Worm (Caenorhabditis elegans) whole organism, L4 larva: Measurements from ENCODE around the gene sra-31.
A peak's percentile ranks its signal among the peaks of the same experiment; 100 is the strongest.

Source experiments
- F10B5.3 ChIP-seq: sonication (generic microtip); optimal IDR thresholded peaks from 2 replicates; lab custom pipeline; 2016; ENCODE audit warnings: mild to moderate bottlenecking, missing genetic modification characterization, missing compliant biosample characterization
- F37D6.2 ChIP-seq: sonication (generic microtip); optimal IDR thresholded peaks from 2 replicates; lab custom pipeline; 2016; ENCODE audit warnings: mild to moderate bottlenecking, missing genetic modification characterization, missing compliant biosample characterization
- F44E2.7 ChIP-seq: fragments of 200-800 bp; sonication (Bioruptor generic); IDR thresholded peaks from 2 replicates; pipeline ENCODE4 v2.1.2; 2022; ENCODE audit warnings: missing genetic modification characterization, missing compliant biosample characterization
- T20F7.1 ChIP-seq: fragments of 200-800 bp; sonication (Bioruptor generic); optimal IDR thresholded peaks from 2 replicates; lab custom pipeline; 2018; ENCODE audit warnings: mild to moderate bottlenecking, missing genetic modification characterization, missing compliant biosample characterization
- T26A8.4 ChIP-seq: fragments of 200-800 bp; sonication (Bioruptor generic); IDR thresholded peaks from 2 replicates; pipeline ENCODE4 v1.3.6; 2022; ENCODE audit warnings: missing genetic modification characterization, missing compliant biosample characterization
- Y48G9A.11 ChIP-seq: fragments of 200-800 bp; sonication (Bioruptor generic); IDR thresholded peaks from 2 replicates; pipeline ENCODE4 v1.3.6; 2022; ENCODE audit warnings: missing genetic modification reagents, missing genetic modification characterization, missing compliant biosample characterization
- ZK337.2 ChIP-seq: fragments of 200-800 bp; sonication (Bioruptor generic); IDR thresholded peaks from 2 replicates; pipeline ENCODE4 v1.3.6; 2022; ENCODE audit warnings: missing genetic modification reagents, missing genetic modification characterization, missing compliant biosample characterization
- aha-1 ChIP-seq: fragments of 150-350 bp; peaks from one replicate; lab custom pipeline; 2014; ENCODE audit warnings: missing biosample characterization, missing genetic modification characterization
- ceh-28 ChIP-seq: fragments of 150-350 bp; optimal IDR thresholded peaks from 2 replicates; lab custom pipeline; 2014; ENCODE audit warnings: missing biosample characterization, missing genetic modification reagents, missing genetic modification characterization
- ceh-32 ChIP-seq: sonication (generic microtip); optimal IDR thresholded peaks from 2 replicates; lab custom pipeline; 2016; ENCODE audit warnings: mild to moderate bottlenecking, missing genetic modification characterization, missing compliant biosample characterization; ENCODE audit not compliant: poor library complexity
- ctbp-1 ChIP-seq: fragments of 200-800 bp; sonication (Bioruptor generic); IDR thresholded peaks from 2 replicates; pipeline ENCODE4 v1.3.6; 2022; ENCODE audit warnings: missing genetic modification reagents, missing genetic modification characterization, missing compliant biosample characterization
- daf-12 ChIP-seq: fragments of 150-350 bp; optimal IDR thresholded peaks from 2 replicates; lab custom pipeline; 2014; ENCODE audit warnings: missing biosample characterization, missing genetic modification reagents, missing genetic modification characterization
- daf-8 ChIP-seq: fragments of 200-800 bp; sonication (Bioruptor generic); IDR thresholded peaks from 2 replicates; pipeline ENCODE4 v1.3.6; 2022; ENCODE audit warnings: missing genetic modification characterization, missing compliant biosample characterization
- dmd-8 ChIP-seq: fragments of 200-800 bp; sonication (Bioruptor generic); IDR thresholded peaks from 2 replicates; pipeline ENCODE4 v1.3.6; 2022; ENCODE audit warnings: missing genetic modification characterization, missing compliant biosample characterization
- dpl-1 ChIP-seq: fragments of 150-350 bp; optimal IDR thresholded peaks from 2 replicates; lab custom pipeline; 2014; ENCODE audit warnings: missing biosample characterization, missing genetic modification reagents, missing genetic modification characterization
- dve-1 ChIP-seq: sonication (generic microtip); optimal IDR thresholded peaks from 2 replicates; lab custom pipeline; 2017; ENCODE audit warnings: antibody characterized with exemption, mild to moderate bottlenecking, missing genetic modification characterization, missing compliant biosample characterization; ENCODE audit not compliant: insufficient read depth
- egl-27 ChIP-seq: sonication (generic microtip); optimal IDR thresholded peaks from 3 replicates; lab custom pipeline; 2017; ENCODE audit warnings: missing biosample characterization, missing genetic modification reagents, missing genetic modification characterization
- egl-43 ChIP-seq: fragments of 200-800 bp; sonication (Bioruptor generic); IDR thresholded peaks from 2 replicates; pipeline ENCODE4 v1.3.6; 2022; ENCODE audit warnings: missing genetic modification reagents, missing genetic modification characterization, missing compliant biosample characterization
- hlh-11 ChIP-seq: fragments of 200-800 bp; sonication (Bioruptor generic); optimal IDR thresholded peaks from 2 replicates; lab custom pipeline; 2018; ENCODE audit warnings: mild to moderate bottlenecking, missing genetic modification characterization, missing compliant biosample characterization
- hmg-1.1 ChIP-seq: fragments of 200-800 bp; sonication (Bioruptor generic); IDR thresholded peaks from 2 replicates; pipeline ENCODE4 v1.3.6; 2022; ENCODE audit warnings: missing genetic modification reagents, missing genetic modification characterization, missing compliant biosample characterization
- lin-13 ChIP-seq: fragments of 150-350 bp; optimal IDR thresholded peaks from 2 replicates; lab custom pipeline; 2014; ENCODE audit warnings: missing biosample characterization, missing genetic modification reagents, missing genetic modification characterization
- lin-15B ChIP-seq: fragments of 150-350 bp; sonication (generic microtip); optimal IDR thresholded peaks from 3 replicates; lab custom pipeline; 2014; ENCODE audit warnings: missing biosample characterization, missing genetic modification characterization
- lin-38 ChIP-seq: fragments of 200-800 bp; sonication (Bioruptor generic); IDR thresholded peaks from 2 replicates; pipeline ENCODE4 v1.3.6; 2022; ENCODE audit warnings: missing genetic modification reagents, missing genetic modification characterization, missing compliant biosample characterization
- lsy-2 ChIP-seq, 2 experiments: fragments of 150-350 bp in 1 of 2; sonication (generic microtip) in 1 of 2; optimal IDR thresholded peaks; 2 replicates each; lab custom pipeline; 2014 to 2017; ENCODE audit warnings: missing biosample characterization in 2 of 2, missing genetic modification characterization in 2 of 2
- madf-5 ChIP-seq, 2 experiments: fragments of 200-800 bp; sonication (Bioruptor generic); IDR thresholded peaks; 2 replicates each; pipeline ENCODE4 v1.3.6; 2022; ENCODE audit warnings: missing compliant biosample characterization in 2 of 2, missing genetic modification characterization in 2 of 2
- mdl-1 ChIP-seq, 2 experiments: fragments of 150-350 bp in 1 of 2; sonication (generic microtip) in 1 of 2; optimal IDR thresholded peaks; 2 replicates each; lab custom pipeline; 2014 to 2017; ENCODE audit warnings: missing biosample characterization in 2 of 2, missing genetic modification characterization in 2 of 2
- mdt-29 ChIP-seq: fragments of 200-800 bp; sonication (Bioruptor generic); IDR thresholded peaks from 2 replicates; pipeline ENCODE4 v1.3.6; 2022; ENCODE audit warnings: missing genetic modification reagents, missing genetic modification characterization, missing compliant biosample characterization
- mep-1 ChIP-seq: fragments of 150-350 bp; sonication (generic microtip); optimal IDR thresholded peaks from 3 replicates; lab custom pipeline; 2014; ENCODE audit warnings: missing biosample characterization, missing genetic modification characterization
- mes-2 ChIP-seq: sonication (generic microtip); optimal IDR thresholded peaks from 2 replicates; lab custom pipeline; 2016; ENCODE audit warnings: missing genotype, mild to moderate bottlenecking, missing genetic modification characterization, missing compliant biosample characterization; ENCODE audit not compliant: poor library complexity, severe bottlenecking
- nhr-11 ChIP-seq: fragments of 150-350 bp; optimal IDR thresholded peaks from 2 replicates; lab custom pipeline; 2014; ENCODE audit warnings: missing biosample characterization, missing genetic modification characterization
- nhr-237 ChIP-seq: sonication (generic microtip); optimal IDR thresholded peaks from 2 replicates; lab custom pipeline; 2017; ENCODE audit warnings: missing biosample characterization, missing genetic modification characterization
- nhr-28 ChIP-seq: fragments of 150-350 bp; optimal IDR thresholded peaks from 2 replicates; lab custom pipeline; 2014; ENCODE audit warnings: missing biosample characterization, missing genetic modification characterization
- nhr-42 ChIP-seq: fragments of 200-800 bp; sonication (Bioruptor generic); IDR thresholded peaks from 2 replicates; pipeline ENCODE4 v1.3.6; 2022; ENCODE audit warnings: missing genetic modification characterization, missing compliant biosample characterization
- nhr-6 ChIP-seq: fragments of 150-350 bp; optimal IDR thresholded peaks from 2 replicates; lab custom pipeline; 2014; ENCODE audit warnings: missing biosample characterization, missing genetic modification characterization
- nhr-76 ChIP-seq: fragments of 150-350 bp; optimal IDR thresholded peaks from 2 replicates; lab custom pipeline; 2014; ENCODE audit warnings: missing biosample characterization, missing genetic modification characterization
- pha-4 ChIP-seq, 2 experiments: fragments of 150-350 bp in 1 of 2; fragments of 200-800 bp in 1 of 2; sonication (Bioruptor generic) in 1 of 2; IDR thresholded peaks in 1 of 2; optimal IDR thresholded peaks in 1 of 2; 2 replicates each; pipeline versions ENCODE4 v1.3.6 to Lab custom; 2014 to 2022; ENCODE audit warnings: missing genetic modification characterization in 2 of 2, missing genetic modification reagents in 2 of 2, missing biosample characterization in 1 of 2, missing compliant biosample characterization in 1 of 2
- pqm-1 ChIP-seq: sonication (generic microtip); optimal IDR thresholded peaks from 2 replicates; lab custom pipeline; 2017; ENCODE audit warnings: missing biosample characterization, missing genetic modification characterization
- rbr-2 ChIP-seq: sonication (generic microtip); optimal IDR thresholded peaks from 2 replicates; lab custom pipeline; 2016; ENCODE audit warnings: missing genotype, missing genetic modification characterization, missing compliant biosample characterization
- saeg-2 ChIP-seq: fragments of 200-800 bp; sonication (Bioruptor generic); IDR thresholded peaks from 2 replicates; pipeline ENCODE4 v1.3.6; 2022; ENCODE audit warnings: missing genetic modification reagents, missing genetic modification characterization, missing compliant biosample characterization
- skn-1 ChIP-seq: fragments of 150-350 bp; optimal IDR thresholded peaks from 2 replicates; lab custom pipeline; 2014; ENCODE audit warnings: missing biosample characterization, missing genetic modification characterization
- snpc-4 ChIP-seq: fragments of 150-350 bp; optimal IDR thresholded peaks from 2 replicates; lab custom pipeline; 2014; ENCODE audit warnings: missing biosample characterization, missing genetic modification characterization
- spr-3 ChIP-seq: fragments of 200-800 bp; sonication (Bioruptor generic); optimal IDR thresholded peaks from 2 replicates; lab custom pipeline; 2018; ENCODE audit warnings: mild to moderate bottlenecking, missing genetic modification characterization, missing compliant biosample characterization
- tag-97 ChIP-seq: fragments of 200-800 bp; sonication (Bioruptor generic); IDR thresholded peaks from 2 replicates; pipeline ENCODE4 v1.3.6; 2022; ENCODE audit warnings: missing genetic modification characterization, missing compliant biosample characterization
- tra-1 ChIP-seq: fragments of 200-800 bp; sonication (Bioruptor generic); IDR thresholded peaks from 2 replicates; pipeline ENCODE4 v1.3.6; 2022; ENCODE audit warnings: missing genetic modification reagents, missing genetic modification characterization, missing compliant biosample characterization
- unc-62 ChIP-seq, 3 experiments: fragments of 150-350 bp in 1 of 3; sonication (generic microtip); optimal IDR thresholded peaks in 2 of 3; peaks in 1 of 3; 1 replicate in 1 of 3; 2 replicates in 2 of 3; lab custom pipeline; 2014 to 2017; ENCODE audit warnings: missing biosample characterization in 3 of 3, missing genetic modification characterization in 3 of 3, missing genetic modification reagents in 3 of 3, missing genotype in 1 of 3
- zag-1 ChIP-seq: fragments of 150-350 bp; optimal IDR thresholded peaks from 2 replicates; lab custom pipeline; 2014; ENCODE audit warnings: missing biosample characterization, missing genetic modification characterization
- zfp-2 ChIP-seq: sonication (generic microtip); optimal IDR thresholded peaks from 2 replicates; lab custom pipeline; 2016; ENCODE audit warnings: mild to moderate bottlenecking, missing genetic modification characterization, missing compliant biosample characterization
- zfp-3 ChIP-seq: fragments of 200-800 bp; sonication (Bioruptor generic); conservative IDR thresholded peaks from 2 replicates; pipeline ENCODE4 v1.3.6; 2022; ENCODE audit warnings: missing genetic modification reagents, missing genetic modification characterization, missing compliant biosample characterization
- zip-2 ChIP-seq: fragments of 150-350 bp; optimal IDR thresholded peaks from 2 replicates; lab custom pipeline; 2014; ENCODE audit warnings: missing biosample characterization, missing genetic modification characterization
- ztf-7 ChIP-seq: fragments of 150-350 bp; optimal IDR thresholded peaks from 2 replicates; lab custom pipeline; 2014; ENCODE audit warnings: missing biosample characterization, missing genetic modification characterization

sra-31 gene

DNA sequence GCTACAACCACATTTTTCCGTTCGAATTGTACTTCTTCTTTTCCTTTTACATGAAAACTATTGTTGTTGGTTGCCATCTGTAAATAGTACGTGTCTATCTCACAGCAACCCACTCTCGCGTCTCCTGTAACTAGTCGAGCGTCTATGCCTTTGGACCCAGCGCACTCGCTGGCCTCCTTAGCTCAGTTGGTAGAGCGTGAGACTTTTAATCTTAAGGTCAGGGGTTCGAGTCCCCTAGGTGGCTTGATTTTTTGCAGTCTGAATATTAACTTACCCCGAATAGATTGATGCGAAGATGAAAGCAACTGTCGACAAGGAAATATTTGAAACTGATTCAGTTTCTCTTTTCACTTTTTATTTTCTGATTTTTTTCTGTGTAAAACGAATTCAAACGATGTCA is 13.2 kb downstream of the sra-31 start, which contains the start of gene mpz-3 (continued):
- peak; percentile 52; the same call in 1 of the 2 replicates for TF ChIP-seq F44E2.7 (GFP tag; lab: Robert Waterston, UW)
- peak; percentile 62 for TF ChIP-seq rbr-2 (tag; lab: Kevin White, UChicago)
- no peak for TF ChIP-seq egl-27 (tag; lab: Kevin White, UChicago)
- TF ChIP-seq lin-13: no peak
- no peak for TF ChIP-seq saeg-2 (GFP tag; lab: Robert Waterston, UW)
- TF ChIP-seq dmd-8 (GFP tag; lab: Robert Waterston, UW): no peak
- TF ChIP-seq egl-43 (GFP tag; lab: Robert Waterston, UW): no peak
- TF ChIP-seq ctbp-1 (GFP tag; lab: Robert Waterston, UW): peak; percentile 55; the same call in 1 of the 2 replicates
- TF ChIP-seq ceh-32 (tag; lab: Kevin White, UChicago): no peak
- peak; percentile 68; the same call in 1 of the 2 replicates for TF ChIP-seq pha-4 (GFP tag; IDR thresholded peaks at IDR 0.05; lab: Robert Waterston, UW)
- no peak for TF ChIP-seq pha-4 (tag; optimal IDR thresholded peaks at IDR 0.05; lab: Kevin White, UChicago)
- no peak for TF ChIP-seq nhr-76 (tag; lab: Kevin White, UChicago)
- no peak; the same call in 1 of the 2 replicates for TF ChIP-seq nhr-42
- TF ChIP-seq ceh-28 (tag; lab: Kevin White, UChicago): no peak
- peak; percentile 69 for TF ChIP-seq lin-38 (GFP tag; lab: Robert Waterston, UW)
- peak; percentile 30; the same call in 1 of the 2 replicates for TF ChIP-seq mdt-29 (GFP tag; lab: Robert Waterston, UW)
- no peak for TF ChIP-seq F10B5.3
- no peak for TF ChIP-seq lsy-2 (tag; optimal IDR thresholded peaks at IDR 0.05; lab: Kevin White, UChicago)
- no peak for TF ChIP-seq Y48G9A.11
- no peak for TF ChIP-seq snpc-4
- no peak for TF ChIP-seq tag-97 (GFP tag; lab: Robert Waterston, UW)
- peak in 1 of 2 experiments; percentile 32 for TF ChIP-seq mdl-1 (tag; optimal IDR thresholded peaks at IDR 0.05; lab: Kevin White, UChicago)
- TF ChIP-seq ztf-7: peak; percentile 34
- no peak for TF ChIP-seq skn-1
- TF ChIP-seq zag-1 (tag; lab: Kevin White, UChicago): no peak
- TF ChIP-seq zfp-2 (tag; lab: Kevin White, UChicago): no peak
- TF ChIP-seq nhr-6 (tag; lab: Kevin White, UChicago): no peak
- peak; percentile 43 for TF ChIP-seq nhr-28 (tag; lab: Kevin White, UChicago)
- no peak for TF ChIP-seq zip-2 (tag; lab: Kevin White, UChicago)
- no peak for TF ChIP-seq daf-12
- TF ChIP-seq tra-1 (GFP tag; lab: Robert Waterston, UW): 0 out of 2 replicates have a peak, but pooled peaks have one; percentile 29
- TF ChIP-seq daf-8 (GFP tag; lab: Robert Waterston, UW): 0 out of 2 replicates have a peak, but pooled peaks have one; percentile 37
- TF ChIP-seq T20F7.1 (GFP tag; lab: Kevin White, UChicago): peak; percentile 22
- no peak for TF ChIP-seq madf-5 (GFP tag; IDR thresholded peaks at IDR 0.05; lab: Robert Waterston, UW)
- peak; percentile 88 for TF ChIP-seq aha-1 (tag; lab: Kevin White, UChicago)

DNA sequence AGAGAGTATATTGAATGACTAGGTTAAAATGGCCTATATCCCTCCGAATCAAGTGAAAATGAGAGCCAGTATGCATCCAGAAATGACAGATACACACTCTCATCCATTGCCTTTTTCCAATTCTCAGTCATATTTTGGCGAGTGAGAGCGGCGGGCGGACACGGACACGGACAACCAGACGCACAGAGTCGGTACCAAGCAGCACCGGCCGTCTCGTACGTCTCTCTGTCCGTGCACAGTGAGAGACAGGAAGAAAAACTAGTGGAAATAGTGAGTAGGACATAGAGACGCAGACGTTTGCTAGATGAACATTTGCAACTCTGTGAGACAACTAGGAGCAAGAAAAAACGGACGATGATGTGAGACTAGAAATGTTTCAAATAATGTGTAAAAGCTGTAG is 15.0 kb downstream of the sra-31 start:
- TF ChIP-seq dve-1 (tag; lab: Kevin White, UChicago) (peak; percentile 43), dpl-1 (GFP tag; lab: Kevin White, UChicago) (no peak), unc-62 (GFP tag; optimal IDR thresholded peaks at IDR 0.05 in 1 of 2; lab: Kevin White, UChicago) (peak in 1 of 2 experiments; percentile 13), unc-62 (tag; optimal IDR thresholded peaks at IDR 0.05; lab: Kevin White, UChicago) (no peak), lsy-2 (tag; optimal IDR thresholded peaks at IDR 0.05; lab: Kevin White, UChicago) (peak in 1 of 2 experiments; percentile 27), mep-1 (peak; percentile 53), nhr-11 (no peak), ZK337.2 (GFP tag; lab: Robert Waterston, UW) (no peak), F37D6.2 (tag; lab: Kevin White, UChicago) (peak; percentile 27), T20F7.1 (GFP tag; lab: Kevin White, UChicago) (no peak), zfp-3 (GFP tag; lab: Robert Waterston, UW) (no peak), hlh-11 (tag; lab: Kevin White, UChicago) (peak; percentile 72), T26A8.4 (peak; percentile 35; the same call in 1 of the 2 replicates), nhr-237 (tag; lab: Kevin White, UChicago) (no peak), mes-2 (tag; lab: Kevin White, UChicago) (peak; percentile 31), hmg-1.1 (GFP tag; lab: Robert Waterston, UW) (peak; percentile 78), ctbp-1 (GFP tag; lab: Robert Waterston, UW) (peak; percentile 49; the same call in 1 of the 2 replicates), pqm-1 (tag; lab: Kevin White, UChicago) (no peak), zfp-2 (tag; lab: Kevin White, UChicago) (no peak), spr-3 (GFP tag; lab: Kevin White, UChicago) (no peak), mdl-1 (tag; optimal IDR thresholded peaks at IDR 0.05; lab: Kevin White, UChicago) (peak in 1 of 2 experiments; percentile 27), lin-15B (tag; lab: Kevin White, UChicago) (no peak)
